Worm (Caenorhabditis elegans): ENCODE measurements around the gene scl-20.

- no peak for TF ChIP-seq K12H6.12 (tag; optimal IDR thresholded peaks at IDR 0.05)
- TF ChIP-seq ceh-100 (GFP tag; IDR thresholded peaks at IDR 0.05): no peak
- no peak for TF ChIP-seq snpc-4 (GFP tag; optimal IDR thresholded peaks at IDR 0.05)
- no peak for TF ChIP-seq snpc-4 (tag; optimal IDR thresholded peaks at IDR 0.05)
- TF ChIP-seq ama-1 (optimal IDR thresholded peaks at IDR 0.05): no peak
- no peak for TF ChIP-seq ama-1 (GFP tag; optimal IDR thresholded peaks at IDR 0.05)
- no peak for TF ChIP-seq T26A5.8 (tag; optimal IDR thresholded peaks at IDR 0.05)
- no peak for TF ChIP-seq ceh-58 (GFP tag; IDR thresholded peaks at IDR 0.05)
- TF ChIP-seq ccch-3 (GFP tag; optimal IDR thresholded peaks at IDR 0.05): no peak
- TF ChIP-seq ztf-18 (tag; optimal IDR thresholded peaks at IDR 0.05): no peak
- no peak for TF ChIP-seq lir-1 (GFP tag; conservative IDR thresholded peaks at IDR 0.05)
- TF ChIP-seq B0336.3 (GFP tag; IDR thresholded peaks at IDR 0.05): no peak
These were observed 14.9 kb downstream of the scl-20 start for ce11 chrV:18719412-18719811.
